Worm (Caenorhabditis elegans) whole organism, L3 larva: ENCODE measurements around the gene erh-2.

ENCODE experiments used
- lin-15B ChIP-seq: fragments of 150-350 bp; optimal IDR thresholded peaks from 2 replicates; lab custom pipeline; 2014; ENCODE audit warnings: missing biosample characterization, missing genetic modification characterization
- nhr-28 ChIP-seq: fragments of 150-350 bp; optimal IDR thresholded peaks from 2 replicates; lab custom pipeline; 2014; ENCODE audit warnings: missing biosample characterization, missing genetic modification characterization

DNA sequence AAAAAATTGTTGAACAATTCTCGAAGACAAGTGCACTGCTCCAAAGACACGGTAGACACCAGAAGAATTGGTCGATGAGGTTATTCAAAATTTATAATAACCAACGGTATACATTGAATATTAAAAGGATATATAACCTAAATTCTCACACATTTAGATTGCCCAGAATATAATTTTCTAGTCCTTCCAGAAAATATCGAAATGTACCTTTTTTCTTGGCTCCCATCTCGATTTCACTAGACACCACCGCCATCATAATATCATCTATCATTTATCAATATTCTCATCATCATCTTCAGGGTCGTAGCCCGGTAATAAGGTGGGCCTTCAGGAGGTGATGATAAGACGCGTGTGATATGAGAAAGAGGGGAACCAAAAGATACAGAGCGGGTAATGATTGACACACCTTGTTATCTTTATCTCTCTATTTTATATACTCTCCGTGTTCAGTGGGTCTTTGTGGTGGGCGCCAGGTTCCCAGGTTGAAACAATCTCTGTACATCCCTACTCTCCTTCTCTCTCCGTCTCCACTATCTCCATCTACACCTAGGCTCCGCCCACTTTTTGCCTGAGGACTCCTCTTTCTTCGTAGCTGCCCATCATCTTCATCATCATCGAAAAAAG is 7.2 kb downstream of the erh-2 start, which contains the start of gene mab-21:
- TF ChIP-seq nhr-28 (tag; lab: Kevin White, UChicago) (no peak), lin-15B (tag; lab: Kevin White, UChicago) (no peak)
